Worm (Caenorhabditis elegans): ENCODE data around the gene Y69E1A.3.

Gene Y69E1A.3

ce11 chrIV:11004273-11004672 lies 52.2 kb downstream of the Y69E1A.3 start, which contains the start of gene F13H10.1:
Gene F13H10.1 (plus strand): TSS chrIV:11004573.
- TF ChIP-seq ttx-3 (tag; optimal IDR thresholded peaks at IDR 0.05) (no peak), unc-3 (GFP tag; conservative IDR thresholded peaks at IDR 0.05) (no peak), unc-3 (tag; optimal IDR thresholded peaks at IDR 0.05) (no peak), fkh-6 (tag; optimal IDR thresholded peaks at IDR 0.05) (no peak), sox-2 (GFP tag; IDR thresholded peaks at IDR 0.05) (no peak), F13H6.1 (tag; optimal IDR thresholded peaks at IDR 0.05) (no peak), ceh-45 (GFP tag; IDR thresholded peaks at IDR 0.05) (no peak), ceh-34 (tag; optimal IDR thresholded peaks at IDR 0.05) (no peak), hlh-8 (tag; optimal IDR thresholded peaks at IDR 0.05) (no peak), pax-1 (tag; optimal IDR thresholded peaks at IDR 0.05) (no peak), ets-4 (tag; optimal IDR thresholded peaks at IDR 0.05) (no peak), C08G9.2 (tag; optimal IDR thresholded peaks at IDR 0.05) (no peak), K09A11.1 (tag; optimal IDR thresholded peaks at IDR 0.05; ENCODE audit: insufficient read depth) (no peak)

Data from whole organism, late embryonic.